Fruit fly (Drosophila melanogaster): ENCODE measurements around the gene CG2924.

The CG2924 gene

DNA sequence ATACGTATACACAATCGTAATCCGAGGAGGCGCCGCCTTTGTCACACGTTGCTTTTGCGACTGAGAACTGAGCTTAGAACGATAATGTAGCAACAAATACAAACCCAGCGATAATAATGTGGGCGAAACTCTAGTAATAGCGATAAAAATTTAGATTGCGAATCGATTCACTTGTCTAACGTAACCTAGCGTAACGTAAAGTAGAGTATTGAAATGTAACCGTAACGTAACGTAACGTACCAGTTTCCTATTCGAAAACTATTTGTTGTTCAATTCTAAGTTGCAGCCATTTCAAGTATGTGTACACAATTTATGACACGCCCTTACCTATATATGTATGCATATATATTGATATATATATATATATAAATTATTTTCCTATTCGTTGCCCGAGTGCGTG lies 25.8 kb downstream of the CG2924 start:
- no peak for TF ChIP-seq CG12768 (GFP tag; optimal IDR thresholded peaks at IDR 0.05)

DNA sequence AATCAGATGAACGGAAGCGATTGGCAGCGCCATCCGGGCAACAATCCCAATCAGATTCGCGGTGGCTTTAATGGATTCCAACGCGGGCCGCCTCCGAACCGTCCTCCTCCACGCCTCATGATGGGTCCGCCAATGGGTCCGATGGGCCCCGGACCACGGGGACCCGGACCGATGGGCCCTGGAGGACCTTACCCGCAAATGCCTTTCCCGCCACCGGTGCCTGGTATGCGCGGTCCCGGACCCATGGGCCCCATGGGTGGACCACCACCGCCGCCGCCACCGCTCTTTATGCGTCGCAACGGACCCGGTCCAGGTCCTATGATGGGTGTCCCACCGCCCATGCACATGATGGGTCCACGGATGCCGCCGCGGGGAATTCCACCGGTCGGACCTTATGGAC lies 27.7 kb downstream of the CG2924 start:
- TF ChIP-seq CG33017 (tag; optimal IDR thresholded peaks at IDR 0.05) (no peak), Hr96 (GFP tag; optimal IDR thresholded peaks at IDR 0.05) (no peak)

- TF ChIP-seq CG7101 (tag; optimal IDR thresholded peaks at IDR 0.05) (no peak), bab1 (GFP tag; optimal IDR thresholded peaks at IDR 0.05) (peak; percentile 10), kay (GFP tag; ENCODE audit: borderline replicate concordance) (no peak), Mnt (GFP tag; optimal IDR thresholded peaks at IDR 0.05) (peak; percentile 100), CG7045 (GFP tag; optimal IDR thresholded peaks at IDR 0.05) (no peak), CG12768 (GFP tag; optimal IDR thresholded peaks at IDR 0.05) (no peak), Crg-1 (GFP tag; optimal IDR thresholded peaks at IDR 0.05) (no peak), Hr96 (GFP tag; optimal IDR thresholded peaks at IDR 0.05) (no peak), toe (GFP tag; optimal IDR thresholded peaks at IDR 0.05) (no peak), CG14711 (tag; optimal IDR thresholded peaks at IDR 0.05) (no peak), CG5204 (GFP tag; optimal IDR thresholded peaks at IDR 0.05) (no peak)
These were observed 28.7 kb downstream of the CG2924 start, which contains the start of gene kz for dm6 chrX:2241842-2242241. Gene kz, minus strand, starts transcription at chrX:2242035.

dm6 chrX:2225138-2225537 lies 45.4 kb downstream of the CG2924 start, which contains the start of gene pcx:
Gene pcx, plus strand, starts transcription at chrX:2225296.
- TF ChIP-seq Hr96 (GFP tag; optimal IDR thresholded peaks at IDR 0.05) (no peak), toe (GFP tag; optimal IDR thresholded peaks at IDR 0.05) (no peak), bab1 (GFP tag; optimal IDR thresholded peaks at IDR 0.05) (no peak), CG12768 (GFP tag; optimal IDR thresholded peaks at IDR 0.05) (no peak), pad (GFP tag; optimal IDR thresholded peaks at IDR 0.05) (no peak), Clk (GFP tag; optimal IDR thresholded peaks at IDR 0.05) (no peak), CG14711 (tag; optimal IDR thresholded peaks at IDR 0.05) (no peak), CG33017 (tag; optimal IDR thresholded peaks at IDR 0.05) (no peak), Mnt (GFP tag; optimal IDR thresholded peaks at IDR 0.05) (no peak)

- TF ChIP-seq ovo (GFP tag; optimal IDR thresholded peaks at IDR 0.05) (no peak), kay (GFP tag; ENCODE audit: borderline replicate concordance) (no peak), CG33017 (tag; optimal IDR thresholded peaks at IDR 0.05) (no peak), bab1 (GFP tag; optimal IDR thresholded peaks at IDR 0.05) (no peak), pad (GFP tag; optimal IDR thresholded peaks at IDR 0.05) (no peak), CG7045 (GFP tag; optimal IDR thresholded peaks at IDR 0.05) (no peak), Clk (GFP tag; optimal IDR thresholded peaks at IDR 0.05) (no peak), toe (GFP tag; optimal IDR thresholded peaks at IDR 0.05) (no peak), CG5204 (GFP tag; optimal IDR thresholded peaks at IDR 0.05) (no peak), cnc (optimal IDR thresholded peaks at IDR 0.05) (no peak), CG7101 (tag; optimal IDR thresholded peaks at IDR 0.05) (no peak), Crg-1 (GFP tag; optimal IDR thresholded peaks at IDR 0.05) (no peak)
These were observed 47.1 kb downstream of the CG2924 start, which contains the start of gene CG14052 for dm6 chrX:2223454-2223853. Gene CG14052, plus strand, starts transcription at chrX:2223754.

- TF ChIP-seq CG7045 (GFP tag; optimal IDR thresholded peaks at IDR 0.05) (peak; percentile 84), Hr96 (GFP tag; optimal IDR thresholded peaks at IDR 0.05) (peak; percentile 96), CG33017 (tag; optimal IDR thresholded peaks at IDR 0.05) (peak; percentile 74), tj (GFP tag; optimal IDR thresholded peaks at IDR 0.05) (peak; percentile 86), cnc (optimal IDR thresholded peaks at IDR 0.05) (no peak), Mnt (GFP tag; optimal IDR thresholded peaks at IDR 0.05) (peak; percentile 87), bab1 (GFP tag; optimal IDR thresholded peaks at IDR 0.05) (peak; percentile 97), ovo (GFP tag; optimal IDR thresholded peaks at IDR 0.05) (peak; percentile 41), kay (GFP tag; ENCODE audit: borderline replicate concordance) (no peak), pad (GFP tag; optimal IDR thresholded peaks at IDR 0.05) (peak; percentile 92), CG11617 (GFP tag; optimal IDR thresholded peaks at IDR 0.05) (peak; percentile 91), CG5204 (GFP tag; optimal IDR thresholded peaks at IDR 0.05) (no peak), cic (GFP tag; optimal IDR thresholded peaks at IDR 0.05) (peak; percentile 82), CG7101 (tag; optimal IDR thresholded peaks at IDR 0.05) (peak; percentile 92), Clk (GFP tag; optimal IDR thresholded peaks at IDR 0.05) (peak; percentile 81), CG12768 (GFP tag; optimal IDR thresholded peaks at IDR 0.05) (peak; percentile 89), toe (GFP tag; optimal IDR thresholded peaks at IDR 0.05) (peak; percentile 90), CG14711 (tag; optimal IDR thresholded peaks at IDR 0.05) (peak; percentile 89), CG1620 (GFP tag; optimal IDR thresholded peaks at IDR 0.05) (peak; percentile 96), Crg-1 (GFP tag; optimal IDR thresholded peaks at IDR 0.05) (peak; percentile 74)
These were observed 48.3 kb downstream of the CG2924 start, which contains the start of gene Vinc for dm6 chrX:2222181-2222790. Gene Vinc, minus strand, starts transcription at chrX:2222567.

DNA sequence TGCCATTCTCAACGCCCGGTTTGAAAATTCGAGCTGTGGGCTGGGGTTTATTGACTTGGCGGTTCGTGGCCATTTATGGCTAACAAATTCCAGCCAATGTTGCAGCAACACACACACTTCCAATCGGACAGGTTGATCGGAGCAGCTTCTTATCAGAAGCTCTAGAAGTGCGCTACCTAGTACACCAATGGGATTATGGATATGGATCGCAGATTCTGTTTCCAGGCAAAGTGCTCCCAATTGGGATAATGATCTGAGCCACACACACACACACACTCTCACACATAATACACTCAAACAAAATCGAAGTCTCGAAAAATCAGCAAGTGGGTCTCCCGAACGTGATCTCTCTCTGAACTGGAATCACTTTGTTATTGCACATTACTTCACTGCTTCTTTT lies 49.0 kb downstream of the CG2924 start:
- no peak for TF ChIP-seq bab1 (GFP tag; optimal IDR thresholded peaks at IDR 0.05)
- TF ChIP-seq CG11617 (GFP tag; optimal IDR thresholded peaks at IDR 0.05) = no peak
- no peak for TF ChIP-seq ovo (GFP tag; optimal IDR thresholded peaks at IDR 0.05)
- no peak for TF ChIP-seq cnc (optimal IDR thresholded peaks at IDR 0.05)
- no peak for TF ChIP-seq toe (GFP tag; optimal IDR thresholded peaks at IDR 0.05)
- no peak for TF ChIP-seq pad (GFP tag; optimal IDR thresholded peaks at IDR 0.05)
- TF ChIP-seq tj (GFP tag; optimal IDR thresholded peaks at IDR 0.05) = no peak
